Fruit fly (Drosophila melanogaster) whole organism, adult: ENCODE results near the gene CG7650.

Experiments used
- CG11617 ChIP-seq: fragments of 200-800 bp; sonication (Bioruptor generic); optimal IDR thresholded peaks from 2 replicates; lab custom pipeline; 2017; ENCODE audit warnings: mild to moderate bottlenecking, missing biosample characterization, missing genetic modification reagents, missing genetic modification characterization
- CG12768 ChIP-seq: fragments of 200-800 bp; sonication (Bioruptor generic); optimal IDR thresholded peaks from 2 replicates; lab custom pipeline; 2017; ENCODE audit warnings: missing biosample characterization, missing genetic modification characterization, mild to moderate bottlenecking, moderate library complexity, missing genetic modification reagents
- CG14711 ChIP-seq: fragments of 200-800 bp; sonication (Bioruptor generic); optimal IDR thresholded peaks from 2 replicates; lab custom pipeline; 2018; ENCODE audit warnings: missing biosample characterization, mild to moderate bottlenecking, missing genetic modification characterization, moderate library complexity
- CG1620 ChIP-seq: fragments of 200-800 bp; sonication (Bioruptor generic); optimal IDR thresholded peaks from 2 replicates; lab custom pipeline; 2016; ENCODE audit warnings: missing biosample characterization, missing genetic modification characterization
- CG33017 ChIP-seq: fragments of 200-800 bp; sonication (Bioruptor generic); optimal IDR thresholded peaks from 2 replicates; lab custom pipeline; 2018; ENCODE audit warnings: missing biosample characterization, mild to moderate bottlenecking, missing genetic modification characterization, moderate library complexity
- CG7045 ChIP-seq: fragments of 200-800 bp; sonication (Bioruptor generic); optimal IDR thresholded peaks from 2 replicates; lab custom pipeline; 2017; ENCODE audit warnings: missing biosample characterization, mild to moderate bottlenecking, missing genetic modification characterization
- CG7101 ChIP-seq: fragments of 200-800 bp; sonication (Bioruptor generic); optimal IDR thresholded peaks from 2 replicates; lab custom pipeline; 2018; ENCODE audit warnings: missing biosample characterization, mild to moderate bottlenecking, missing genetic modification characterization, moderate library complexity
- Clk ChIP-seq: fragments of 200-800 bp; sonication (Bioruptor generic); optimal IDR thresholded peaks from 2 replicates; lab custom pipeline; 2017; ENCODE audit warnings: missing biosample characterization, missing genetic modification characterization
- Crg-1 ChIP-seq: fragments of 200-800 bp; sonication (Bioruptor generic); optimal IDR thresholded peaks from 2 replicates; lab custom pipeline; 2016; ENCODE audit warnings: missing biosample characterization, missing genetic modification characterization
- Hr96 ChIP-seq: fragments of 200-800 bp; sonication (Bioruptor generic); optimal IDR thresholded peaks from 2 replicates; lab custom pipeline; 2016; ENCODE audit warnings: missing biosample characterization, missing genetic modification characterization
- Mnt ChIP-seq: fragments of 200-800 bp; sonication (Bioruptor generic); optimal IDR thresholded peaks from 2 replicates; lab custom pipeline; 2016; ENCODE audit warnings: missing biosample characterization, mild to moderate bottlenecking, missing genetic modification characterization
- bab1 ChIP-seq: fragments of 200-800 bp; sonication (Bioruptor generic); optimal IDR thresholded peaks from 3 replicates; lab custom pipeline; 2019; ENCODE audit warnings: missing biosample characterization, mild to moderate bottlenecking, missing genetic modification characterization, moderate library complexity
- cic ChIP-seq: fragments of 200-800 bp; sonication (Bioruptor generic); optimal IDR thresholded peaks from 2 replicates; lab custom pipeline; 2017; ENCODE audit warnings: missing biosample characterization, mild to moderate bottlenecking, missing genetic modification characterization, moderate library complexity
- cnc ChIP-seq, 2 experiments: fragments of >200 bp; optimal IDR thresholded peaks; 2 replicates each; lab custom pipeline; 2017
- kay ChIP-seq: fragments of 200-800 bp; sonication (Bioruptor generic); peaks from one replicate; lab custom pipeline; 2016; ENCODE audit warnings: missing biosample characterization, missing genetic modification characterization, borderline replicate concordance
- ovo ChIP-seq: fragments of 200-800 bp; sonication (Bioruptor generic); optimal IDR thresholded peaks from 2 replicates; lab custom pipeline; 2016; ENCODE audit warnings: missing biosample characterization, missing genetic modification characterization
- pad ChIP-seq: fragments of 200-800 bp; sonication (Bioruptor generic); optimal IDR thresholded peaks from 3 replicates; lab custom pipeline; 2017; ENCODE audit warnings: missing biosample characterization, missing genetic modification characterization, mild to moderate bottlenecking, moderate library complexity, missing genetic modification reagents
- tj ChIP-seq: fragments of 200-800 bp; sonication (Bioruptor generic); optimal IDR thresholded peaks from 3 replicates; lab custom pipeline; 2017; ENCODE audit warnings: missing biosample characterization, mild to moderate bottlenecking, missing genetic modification characterization, moderate library complexity
- toe ChIP-seq: fragments of 200-800 bp; sonication (Bioruptor generic); optimal IDR thresholded peaks from 2 replicates; lab custom pipeline; 2016; ENCODE audit warnings: missing biosample characterization, missing genetic modification characterization

The CG7650 gene

DNA sequence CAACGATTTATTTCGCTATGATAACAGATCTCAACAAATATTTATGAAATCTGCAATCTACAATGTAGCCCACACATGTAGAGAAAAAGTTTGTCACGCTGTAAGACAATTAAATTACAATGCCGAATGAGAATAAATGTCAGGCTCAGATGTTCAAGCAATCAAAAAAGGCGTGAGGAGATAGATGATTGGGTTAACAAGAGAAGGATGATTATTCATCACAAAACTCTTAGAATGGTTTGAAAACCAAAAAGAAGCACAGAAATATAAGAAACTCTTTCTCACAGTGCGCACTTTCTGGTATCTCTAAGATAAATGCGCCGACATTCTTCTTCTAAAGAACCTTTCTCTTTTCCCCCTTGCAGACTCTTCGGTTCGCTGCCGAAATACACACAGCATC is 10.1 kb downstream of the CG7650 start:
- TF ChIP-seq kay (GFP tag; lab: Kevin White, UChicago): peak; percentile 31
- TF ChIP-seq Clk (GFP tag; lab: Kevin White, UChicago): no peak
- no peak for TF ChIP-seq CG14711 (tag; lab: Kevin White, UChicago)

DNA sequence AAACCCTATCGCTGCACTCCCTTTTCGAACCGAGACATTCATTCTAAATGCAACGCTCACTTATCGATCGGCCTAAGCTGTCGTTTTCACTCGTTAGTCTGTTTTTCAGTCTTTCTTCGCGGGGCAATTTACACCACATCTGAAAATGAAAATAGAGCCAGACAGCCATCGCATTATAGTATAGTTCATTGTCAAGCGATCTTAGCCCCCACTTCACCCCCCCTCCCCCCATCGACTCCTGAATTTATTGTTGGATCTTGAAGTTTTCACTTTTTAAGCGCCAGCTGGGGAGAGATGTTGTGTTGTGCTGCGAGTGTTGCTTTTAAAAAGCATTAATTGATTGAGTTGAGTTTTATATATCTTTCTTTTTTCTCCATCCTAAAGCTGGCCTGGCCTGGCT is 11.0 kb downstream of the CG7650 start:
- TF ChIP-seq CG12768 (GFP tag; lab: Kevin White, UChicago) (no peak), cic (GFP tag; lab: Kevin White, UChicago) (no peak), toe (GFP tag; lab: Kevin White, UChicago) (no peak), ovo (GFP tag; lab: Kevin White, UChicago) (no peak), CG33017 (tag; lab: Kevin White, UChicago) (no peak), Crg-1 (GFP tag; lab: Kevin White, UChicago) (no peak), Clk (GFP tag; lab: Kevin White, UChicago) (no peak), CG11617 (no peak), bab1 (GFP tag; lab: Kevin White, UChicago) (no peak), cnc (optimal IDR thresholded peaks at IDR 0.05; lab: Kevin White, UChicago) (no peak), CG7045 (GFP tag; lab: Kevin White, UChicago) (no peak), tj (no peak), CG7101 (tag; lab: Kevin White, UChicago) (no peak), Hr96 (GFP tag; lab: Kevin White, UChicago) (no peak), pad (GFP tag; lab: Kevin White, UChicago) (no peak)

DNA sequence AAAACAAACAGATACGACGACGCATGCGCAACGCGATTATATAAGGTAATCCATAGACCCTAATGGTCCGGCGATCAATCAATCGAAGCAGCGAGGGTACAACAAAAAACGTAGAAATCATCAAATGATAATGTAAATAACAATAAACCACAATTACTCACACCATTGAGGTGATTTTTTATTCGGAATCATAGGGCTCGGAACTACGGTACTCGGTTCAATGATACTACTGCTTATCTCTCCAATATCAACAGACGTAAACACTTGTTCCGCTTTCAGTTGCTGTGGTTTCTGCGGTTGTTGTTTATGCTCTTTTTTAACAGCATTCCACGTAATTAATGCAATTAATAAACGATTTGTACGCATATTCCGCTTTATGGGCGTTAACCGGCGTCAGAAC is 12.2 kb downstream of the CG7650 start:
- TF ChIP-seq kay (GFP tag; lab: Kevin White, UChicago): no peak
- TF ChIP-seq tj: no peak
- no peak for TF ChIP-seq toe (GFP tag; lab: Kevin White, UChicago)
- no peak for TF ChIP-seq CG7101 (tag; lab: Kevin White, UChicago)
- TF ChIP-seq Hr96 (GFP tag; lab: Kevin White, UChicago): no peak
- no peak for TF ChIP-seq ovo (GFP tag; lab: Kevin White, UChicago)
- no peak for TF ChIP-seq pad (GFP tag; lab: Kevin White, UChicago)
- TF ChIP-seq CG1620 (GFP tag; lab: Kevin White, UChicago): no peak
- no peak for TF ChIP-seq Crg-1 (GFP tag; lab: Kevin White, UChicago)
- no peak for TF ChIP-seq CG14711 (tag; lab: Kevin White, UChicago)
- TF ChIP-seq bab1 (GFP tag; lab: Kevin White, UChicago): no peak

DNA sequence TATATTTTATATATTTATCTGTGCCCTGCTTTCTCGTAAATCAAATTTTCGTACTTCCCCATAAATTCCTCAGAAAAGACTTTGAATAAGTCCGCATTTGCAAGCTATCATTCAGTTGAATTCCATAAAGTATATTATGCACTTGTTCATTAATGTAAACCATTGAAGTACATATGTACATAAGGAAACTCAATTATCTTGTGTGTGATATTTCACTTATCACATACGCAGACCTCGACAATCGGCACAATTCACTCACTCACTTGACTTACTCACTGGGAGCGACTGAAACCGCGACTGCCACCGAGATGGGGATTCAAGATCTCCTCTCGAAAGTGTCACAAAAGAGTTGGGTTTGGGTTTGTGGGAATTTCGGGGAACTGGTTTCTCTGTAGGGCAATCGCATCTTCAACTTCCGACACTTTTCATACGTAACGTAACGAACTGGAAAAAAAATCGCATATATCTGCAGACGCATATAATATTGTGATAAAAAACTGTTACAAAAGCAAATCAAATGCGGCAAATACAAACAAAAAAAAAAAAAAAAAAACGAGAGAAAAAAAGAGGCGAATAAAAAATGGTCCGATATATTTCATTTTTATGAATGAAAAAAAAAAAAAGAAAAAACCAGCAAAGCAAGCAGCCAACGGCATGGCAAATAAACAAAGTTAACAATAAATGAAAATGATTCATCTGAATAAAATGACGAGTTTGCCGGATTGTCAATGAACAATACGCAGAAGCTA is 13.0 kb downstream of the CG7650 start:
- TF ChIP-seq Mnt (no peak), kay (GFP tag; lab: Kevin White, UChicago) (peak; percentile 78), ovo (GFP tag; lab: Kevin White, UChicago) (no peak), CG7101 (tag; lab: Kevin White, UChicago) (no peak)

DNA sequence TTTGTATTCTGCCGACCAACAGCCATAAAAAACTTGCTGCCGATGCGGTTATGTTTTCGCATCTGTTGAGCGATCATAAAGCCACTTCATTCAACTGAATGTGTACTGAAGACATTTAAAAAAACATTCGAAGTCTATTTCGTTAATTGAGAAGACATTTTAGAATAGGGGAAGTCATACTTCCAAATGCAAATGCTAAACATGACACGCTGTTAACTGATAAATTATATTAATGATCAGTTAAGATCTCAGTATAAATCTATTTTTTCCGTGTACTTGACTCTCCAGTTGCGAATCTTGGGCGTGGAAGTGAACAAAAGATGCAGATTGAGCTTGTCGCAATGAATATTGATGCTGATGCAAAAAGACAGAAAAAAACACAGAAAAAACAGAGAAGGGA is 14.2 kb downstream of the CG7650 start:
- peak; percentile 70 for TF ChIP-seq tj
- no peak for TF ChIP-seq Clk (GFP tag; lab: Kevin White, UChicago)

DNA sequence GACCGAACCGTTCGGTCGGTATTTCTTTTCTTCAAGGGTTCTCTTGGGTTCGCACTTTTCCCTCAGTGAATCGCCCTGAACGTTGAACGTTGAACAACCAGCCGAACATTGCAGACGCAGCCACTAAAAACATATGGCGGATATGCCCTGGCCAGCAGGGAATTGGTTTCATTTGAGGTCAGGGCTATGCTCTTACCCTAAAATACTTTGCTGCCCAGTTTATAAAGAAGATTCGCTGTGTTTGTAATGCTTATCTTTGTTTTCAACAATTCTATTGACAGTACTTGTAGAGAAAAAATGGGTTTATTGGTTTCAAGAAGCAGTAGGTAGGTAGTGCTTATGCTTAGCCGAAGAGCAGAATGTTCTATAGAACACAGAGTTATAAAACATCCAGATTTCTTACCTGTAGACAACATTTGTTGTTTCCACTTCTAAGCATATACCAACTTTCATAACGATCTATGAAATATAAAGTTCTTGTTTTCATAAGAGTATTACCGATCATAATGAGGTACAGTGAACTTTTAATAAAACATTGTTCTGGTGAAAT is 14.9 kb downstream of the CG7650 start:
- TF ChIP-seq CG14711 (tag; lab: Kevin White, UChicago) (no peak), Clk (GFP tag; lab: Kevin White, UChicago) (no peak), CG12768 (GFP tag; lab: Kevin White, UChicago) (peak; percentile 35)

DNA sequence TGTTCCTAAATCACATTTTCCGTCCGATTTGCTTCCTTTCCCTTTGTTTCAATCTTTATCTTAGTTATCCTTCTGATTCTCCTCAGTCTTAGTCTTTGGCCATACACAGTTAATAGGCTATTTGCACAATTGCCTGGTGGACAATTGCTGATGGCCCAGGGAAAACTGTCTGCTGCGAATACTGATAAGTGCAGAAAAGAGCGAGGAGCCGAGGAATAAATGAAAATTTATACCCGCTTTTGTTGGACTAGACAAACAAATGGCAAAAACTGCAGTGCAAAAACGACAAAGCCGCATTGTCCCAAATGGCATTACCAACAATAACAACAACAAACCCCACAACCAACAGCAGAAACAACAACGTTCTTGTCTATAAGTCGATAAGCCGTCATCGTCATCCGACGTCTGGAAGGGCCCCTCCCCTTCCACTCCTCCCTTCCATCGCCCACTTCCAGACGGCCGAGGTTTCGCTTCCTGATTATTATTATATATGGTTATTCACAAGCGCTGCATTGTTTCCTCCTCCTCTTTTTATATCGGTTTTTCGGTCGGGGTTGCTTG is 16.0 kb downstream of the CG7650 start:
- TF ChIP-seq CG12768 (GFP tag; lab: Kevin White, UChicago) (peak; percentile 4), CG1620 (GFP tag; lab: Kevin White, UChicago) (no peak), cic (GFP tag; lab: Kevin White, UChicago) (no peak), kay (GFP tag; lab: Kevin White, UChicago) (peak; percentile 8)

DNA sequence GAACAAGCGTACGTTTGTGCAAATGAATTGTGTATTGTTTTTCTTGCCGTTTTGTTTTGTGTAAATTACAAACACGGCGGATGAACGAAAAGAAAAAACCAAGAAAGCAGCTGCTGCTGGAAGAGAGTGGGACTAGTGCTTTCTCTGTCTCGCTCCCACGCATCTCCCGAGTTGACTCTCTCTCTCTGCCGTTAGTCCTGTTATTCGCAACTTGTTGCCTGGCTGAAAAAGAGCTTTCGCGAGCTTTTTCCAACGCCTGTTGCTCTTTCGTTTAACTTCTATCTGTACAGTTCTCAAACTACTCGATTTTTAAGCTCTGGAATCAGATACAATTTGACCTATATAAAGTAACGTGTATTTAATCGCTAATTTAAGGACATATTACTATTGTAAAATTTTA is 16.8 kb downstream of the CG7650 start:
- TF ChIP-seq CG12768 (GFP tag; lab: Kevin White, UChicago) (no peak), kay (GFP tag; lab: Kevin White, UChicago) (no peak), toe (GFP tag; lab: Kevin White, UChicago) (no peak), ovo (GFP tag; lab: Kevin White, UChicago) (peak; percentile 17)
